Fruit fly (Drosophila melanogaster) S2 (cell line): Measurements from ENCODE around the gene Prp6.

Source experiments
- CG8478 ChIP-seq: fragments of >200 bp; optimal IDR thresholded peaks from 2 replicates; lab custom pipeline; 2018
- CTCF ChIP-seq, 2 experiments: fragments of >200 bp; optimal IDR thresholded peaks; 2 replicates each; lab custom pipeline; 2018

DNA sequence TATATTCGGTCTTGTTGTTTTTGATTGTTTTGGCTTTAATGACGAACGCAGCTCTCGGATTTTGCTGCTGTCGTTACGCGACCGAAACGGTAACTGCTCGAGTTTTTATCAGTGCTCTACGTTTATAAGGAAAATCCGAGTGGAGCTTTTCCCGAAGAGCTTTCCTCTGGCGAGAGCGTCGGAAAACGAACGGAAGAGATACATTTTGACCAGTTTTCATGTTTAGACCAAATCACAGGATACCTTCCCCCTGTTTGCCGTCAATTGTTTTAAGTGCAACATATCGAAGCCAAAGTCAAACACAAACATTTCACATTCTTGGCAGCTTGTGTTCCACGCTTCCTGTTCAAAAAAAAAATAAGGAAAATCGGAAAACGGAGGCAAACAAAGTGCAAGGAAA is 40.8 kb downstream of the Prp6 start, which contains the start of gene CG32204:
- no peak for TF ChIP-seq CG8478 (lab: Kevin White, UChicago)
- no peak for TF ChIP-seq CTCF (optimal IDR thresholded peaks at IDR 0.05; lab: Kevin White, UChicago)
